Worm (Caenorhabditis elegans) whole organism, dauer: ENCODE measurements around the gene T28A11.25.

Experiments
- unc-62 ChIP-seq: sonication (generic microtip); optimal IDR thresholded peaks from 2 replicates; lab custom pipeline; 2017; ENCODE audit warnings: missing biosample characterization, missing genetic modification reagents, missing genetic modification characterization

T28A11.25 gene

DNA sequence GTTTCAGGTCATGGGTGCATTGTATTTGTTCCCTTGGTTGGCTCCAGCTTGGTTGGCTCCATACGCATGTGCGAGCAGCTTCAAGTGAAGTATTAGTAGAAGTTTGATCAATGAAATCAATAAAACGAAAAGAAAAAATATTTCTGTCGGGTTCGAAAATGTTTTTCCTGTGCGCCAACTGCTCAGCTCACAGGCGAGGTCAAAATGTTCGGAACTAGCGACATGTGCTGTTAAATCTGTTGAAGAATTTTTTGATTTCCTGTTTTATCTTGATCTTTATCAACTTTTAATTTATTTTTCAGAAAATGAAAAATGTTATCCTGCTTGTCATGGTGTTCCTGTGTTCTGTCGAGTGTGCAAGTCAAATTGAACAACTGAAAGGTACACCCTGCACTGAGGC lies at the start of gene T28A11.25:
T28A11.25 (plus strand) TSS at position 301 of the 400 bp plus-strand sequence.
- TF ChIP-seq unc-62, result no peak

- no peak for TF ChIP-seq unc-62
These were observed 46.7 kb upstream of the T28A11.25 start, which contains the start of gene K08D9.6 for ce11 chrV:3234887-3235286. Gene K08D9.6, minus strand, starts transcription at chrV:3234987.

ce11 chrV:3236610-3237009 lies 45.0 kb upstream of the T28A11.25 start, which contains the start of the genes K08D9.9 and str-16:
Gene K08D9.9, minus strand, starts transcription at chrV:3236710.
Gene str-16, plus strand, starts transcription at chrV:3236875.
- no peak for TF ChIP-seq unc-62

DNA sequence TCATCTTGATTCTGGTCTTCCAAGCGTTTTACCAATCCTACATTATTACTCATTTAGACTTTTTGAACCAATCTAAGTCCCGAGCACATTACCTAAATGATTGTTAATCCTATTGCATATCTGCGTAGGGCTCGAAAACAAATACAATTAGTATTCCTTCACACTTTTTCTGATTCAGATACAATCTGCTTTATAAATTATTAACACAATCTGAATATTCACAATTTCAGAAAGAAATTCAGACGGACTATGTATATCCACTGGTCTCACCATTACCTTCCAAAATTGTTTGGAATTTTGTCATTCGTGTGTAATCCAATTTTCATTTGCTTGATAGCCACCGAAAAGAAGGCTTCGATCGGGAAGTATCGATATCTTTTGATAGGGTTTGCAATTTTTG lies 40.4 kb upstream of the T28A11.25 start, which contains the start of gene srj-11:
srj-11 (plus strand) TSS at position 250 of the 400 bp plus-strand sequence.
- TF ChIP-seq unc-62, result no peak

DNA sequence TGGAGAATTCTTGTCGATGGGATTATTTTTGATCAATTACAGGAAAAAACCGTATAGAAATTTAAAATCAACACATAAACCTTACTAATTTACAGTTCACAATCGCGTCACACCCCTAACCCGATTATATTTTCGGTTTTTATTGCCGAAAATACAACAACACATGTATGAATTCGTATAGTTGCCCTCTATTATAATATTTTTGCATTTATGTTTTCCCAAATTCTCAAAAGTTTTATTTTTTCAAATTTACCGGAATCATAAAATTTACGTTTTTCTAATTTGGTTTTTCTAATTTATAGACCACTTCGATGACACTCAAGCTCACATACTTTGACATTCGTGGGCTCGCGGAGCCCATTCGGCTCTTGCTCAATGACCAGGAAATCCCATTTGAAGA lies 38.6 kb upstream of the T28A11.25 start, which contains the start of gene gst-23:
gst-23 (plus strand) TSS at position 301 of the 400 bp plus-strand sequence.
- no peak for TF ChIP-seq unc-62

DNA sequence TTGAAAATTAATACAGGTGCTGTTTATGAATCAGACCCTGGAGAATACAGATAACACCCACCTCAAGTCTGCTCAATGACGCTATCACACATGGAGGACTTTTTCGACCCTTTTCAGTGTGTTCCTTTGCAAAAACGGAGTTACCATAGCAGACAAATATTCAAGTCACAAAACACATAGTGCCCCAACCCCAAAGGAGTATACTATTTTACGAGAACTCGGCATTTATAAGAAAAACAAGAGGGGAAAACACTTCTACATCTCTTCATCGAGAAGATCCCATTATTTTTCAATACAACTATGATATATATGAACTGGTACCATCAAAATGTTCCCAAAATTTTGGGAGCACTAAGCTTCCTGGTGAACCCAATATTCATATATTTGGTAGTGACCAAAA lies 36.9 kb upstream of the T28A11.25 start, which contains the start of gene srj-7:
srj-7 (plus strand) TSS at position 301 of the 400 bp plus-strand sequence.
- TF ChIP-seq unc-62, result no peak

- TF ChIP-seq unc-62, result no peak
These were observed 34.1 kb upstream of the T28A11.25 start, which contains the start of gene srj-8 for ce11 chrV:3247515-3247914. Gene srj-8, plus strand, starts transcription at chrV:3247815.

DNA sequence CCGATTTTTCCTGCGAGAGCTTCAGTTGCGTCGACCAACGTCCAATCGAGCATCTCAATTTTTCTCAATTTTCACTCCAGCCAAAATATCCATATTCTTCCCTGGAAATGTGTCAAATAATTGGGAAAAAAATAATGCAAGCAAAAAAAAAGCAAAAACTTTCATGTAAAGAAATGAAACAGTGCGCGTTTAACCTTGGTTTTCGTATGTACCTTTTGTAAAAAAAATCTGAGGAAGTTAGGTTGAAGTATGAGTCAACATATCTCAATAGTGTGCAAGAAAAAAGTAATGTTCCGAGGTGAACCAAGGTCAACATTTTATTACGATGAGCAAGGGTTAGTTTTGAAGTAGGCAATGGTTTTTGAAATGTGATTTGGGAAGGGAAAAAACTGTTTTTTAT lies 31.5 kb upstream of the T28A11.25 start, which contains the start of gene T28A11.13:
T28A11.13 (minus strand) TSS at position 101 of the 400 bp plus-strand sequence.
- no peak for TF ChIP-seq unc-62

ce11 chrV:3256051-3256450 lies 25.6 kb upstream of the T28A11.25 start, which contains the start of gene srt-63:
Gene srt-63, minus strand, starts transcription at chrV:3256151.
- no peak for TF ChIP-seq unc-62

- TF ChIP-seq unc-62, result no peak
These were observed 24.8 kb upstream of the T28A11.25 start for ce11 chrV:3256809-3257208.

- TF ChIP-seq unc-62, result no peak
These were observed 24.3 kb upstream of the T28A11.25 start, which contains the start of gene T28A11.22 for ce11 chrV:3257277-3257676. Gene T28A11.22, plus strand, starts transcription at chrV:3257577.

DNA sequence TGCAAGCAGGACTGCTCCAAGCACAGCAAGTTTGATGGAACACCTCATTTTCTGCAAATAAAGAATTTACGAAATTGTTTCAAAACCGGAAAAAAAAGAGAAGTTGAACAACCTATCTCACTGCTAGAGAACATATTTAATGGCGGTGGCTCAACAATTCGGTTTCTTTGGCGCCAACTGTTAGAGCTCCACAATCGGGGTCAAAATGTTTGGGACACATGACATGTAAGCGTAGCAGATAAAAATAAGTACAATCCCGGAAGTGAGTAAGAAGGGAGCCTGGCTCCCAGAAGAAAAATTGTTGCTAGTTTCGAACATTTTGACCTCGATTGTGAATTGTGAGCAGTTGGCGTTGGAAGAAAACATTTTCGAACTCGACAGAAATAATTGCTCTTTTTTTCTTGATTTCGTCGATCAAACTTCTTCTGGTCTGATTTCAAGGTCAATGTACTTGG lies 22.4 kb upstream of the T28A11.25 start, which contains the start of gene T28A11.16:
T28A11.16 (minus strand) TSS at position 51 of the 455 bp plus-strand sequence.
- no peak for TF ChIP-seq unc-62

ce11 chrV:3260075-3260474 lies 21.5 kb upstream of the T28A11.25 start, which contains the start of gene srbc-5:
Gene srbc-5, plus strand, starts transcription at chrV:3260375.
- no peak for TF ChIP-seq unc-62

ce11 chrV:3266189-3266588 lies 15.4 kb upstream of the T28A11.25 start, which contains the start of gene T28A11.17:
Gene T28A11.17, minus strand, starts transcription at chrV:3266289.
- TF ChIP-seq unc-62, result no peak

DNA sequence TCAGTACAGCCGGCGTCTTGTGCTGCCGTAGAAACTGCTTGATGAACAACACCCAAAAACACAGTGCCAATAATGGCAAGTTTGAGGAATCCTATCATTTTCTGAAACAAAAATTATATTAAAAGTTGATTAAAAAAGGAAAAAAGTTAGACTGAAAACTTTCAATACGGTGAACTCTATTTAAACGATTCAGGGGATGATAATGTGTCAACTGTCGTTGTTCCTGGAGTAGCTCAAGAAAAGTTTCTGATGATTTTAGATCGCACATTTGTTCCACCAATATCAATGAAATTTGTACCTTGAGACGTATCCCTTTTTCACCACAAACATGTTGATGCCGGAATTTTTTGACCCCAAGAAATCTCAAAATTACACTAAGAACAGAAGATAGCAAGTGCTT lies 13.7 kb upstream of the T28A11.25 start, which contains the start of gene T28A11.18:
T28A11.18 (minus strand) TSS at position 101 of the 400 bp plus-strand sequence.
- TF ChIP-seq unc-62, result no peak

DNA sequence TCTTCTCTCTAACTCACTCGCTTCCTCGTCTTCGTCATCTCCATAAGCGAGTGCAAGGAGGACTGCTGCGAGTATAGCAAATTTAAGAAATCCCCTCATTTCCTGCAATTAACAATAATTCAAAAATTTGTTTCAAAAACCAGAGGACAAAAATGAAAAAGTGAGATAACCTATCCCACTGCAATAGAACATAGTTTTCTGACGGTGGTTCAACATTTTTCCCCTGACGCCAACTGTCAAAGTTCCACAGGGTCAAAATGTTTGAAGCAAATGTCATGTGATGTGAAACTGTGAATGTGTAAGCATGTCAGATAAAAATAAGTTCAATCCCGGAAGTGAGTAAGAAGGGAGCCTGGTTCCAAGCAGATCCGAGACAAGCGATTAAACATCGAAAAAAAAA lies 12.2 kb upstream of the T28A11.25 start, which contains the start of gene T28A11.19:
T28A11.19 (minus strand) TSS at position 108 of the 400 bp plus-strand sequence.
- no peak for TF ChIP-seq unc-62

- TF ChIP-seq unc-62, result no peak
These were observed 8.5 kb upstream of the T28A11.25 start, which contains the start of gene T28A11.20 for ce11 chrV:3273156-3273555. Gene T28A11.20, minus strand, starts transcription at chrV:3273256.
